Worm (Caenorhabditis elegans): ENCODE measurements around the gene srt-3.

The srt-3 gene

DNA sequence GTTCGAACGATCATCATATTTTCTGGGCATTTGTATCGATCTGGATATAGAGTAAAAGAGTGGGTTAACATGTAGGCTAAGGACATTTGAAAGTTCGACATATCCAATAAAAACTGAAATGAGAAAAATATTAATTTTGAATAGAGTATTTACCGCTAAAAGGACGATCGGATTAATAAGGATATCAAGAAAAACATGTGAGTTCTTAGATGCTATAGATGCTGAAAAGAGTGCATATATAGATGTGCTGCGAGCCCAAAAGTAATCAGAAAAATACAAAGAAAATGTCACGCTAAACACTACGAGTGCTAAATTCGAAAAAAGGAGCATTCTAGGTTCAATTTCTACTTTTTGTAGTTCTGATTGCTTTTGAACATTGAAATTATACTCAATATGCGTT is 17.6 kb downstream of the srt-3 start, which contains the start of gene srt-12:
srt-12 (minus strand) TSS at position 101 of the 400 bp plus-strand sequence.
- TF ChIP-seq tbx-2 (tag; optimal IDR thresholded peaks at IDR 0.05) (no peak), lsy-12 (tag; optimal IDR thresholded peaks at IDR 0.05) (no peak), eor-1 (tag; optimal IDR thresholded peaks at IDR 0.05) (no peak), nhr-28 (tag; optimal IDR thresholded peaks at IDR 0.05) (no peak), nhr-43 (tag; optimal IDR thresholded peaks at IDR 0.05; ENCODE audit: poor library complexity, severe bottlenecking) (no peak), jun-1 (tag; optimal IDR thresholded peaks at IDR 0.05) (no peak), ceh-9 (tag; optimal IDR thresholded peaks at IDR 0.05) (no peak), aly-2 (tag; optimal IDR thresholded peaks at IDR 0.05) (no peak), egl-27 (tag; optimal IDR thresholded peaks at IDR 0.05) (no peak), unc-62 (GFP tag; optimal IDR thresholded peaks at IDR 0.05) (no peak), nhr-23 (tag; optimal IDR thresholded peaks at IDR 0.05) (no peak), nhr-67 (tag; optimal IDR thresholded peaks at IDR 0.05) (no peak), elt-3 (tag; optimal IDR thresholded peaks at IDR 0.05) (no peak), zag-1 (tag; optimal IDR thresholded peaks at IDR 0.05) (no peak), fkh-2 (tag; optimal IDR thresholded peaks at IDR 0.05) (no peak), snpc-4 (tag; optimal IDR thresholded peaks at IDR 0.05) (no peak), lin-15B (tag; optimal IDR thresholded peaks at IDR 0.05) (no peak), mdl-1 (tag; optimal IDR thresholded peaks at IDR 0.05) (no peak)

DNA sequence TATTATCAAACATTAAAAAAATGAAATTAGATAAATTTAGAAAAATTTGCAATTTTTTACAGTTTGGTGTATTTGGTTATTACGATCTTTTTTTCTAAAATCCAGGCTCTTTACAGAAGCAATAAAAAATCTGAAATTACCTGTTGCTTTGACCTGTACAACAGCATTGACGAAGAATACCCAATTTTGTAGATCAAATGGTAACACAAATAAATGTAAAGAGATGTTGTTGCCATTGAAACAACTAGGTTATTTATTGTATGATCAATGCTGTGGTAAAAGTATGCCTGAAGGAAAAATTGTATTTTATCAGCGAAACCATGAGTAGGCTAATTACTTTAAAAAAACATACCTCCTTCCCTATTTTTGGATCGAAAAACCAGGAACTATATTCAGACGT is 18.4 kb downstream of the srt-3 start:
- TF ChIP-seq R02D3.7 (tag; optimal IDR thresholded peaks at IDR 0.05) (no peak), nhr-23 (tag; optimal IDR thresholded peaks at IDR 0.05) (no peak), nhr-67 (tag; optimal IDR thresholded peaks at IDR 0.05) (no peak), nhr-25 (tag; optimal IDR thresholded peaks at IDR 0.05) (no peak), daf-12 (tag; optimal IDR thresholded peaks at IDR 0.05) (no peak), mdl-1 (tag; optimal IDR thresholded peaks at IDR 0.05) (no peak), elt-2 (tag; optimal IDR thresholded peaks at IDR 0.05) (no peak), fos-1 (tag; optimal IDR thresholded peaks at IDR 0.05) (no peak), ceh-16 (tag; optimal IDR thresholded peaks at IDR 0.05) (no peak), unc-62 (GFP tag; optimal IDR thresholded peaks at IDR 0.05) (no peak), fkh-2 (tag; optimal IDR thresholded peaks at IDR 0.05) (no peak), ceh-9 (tag; optimal IDR thresholded peaks at IDR 0.05) (no peak), zag-1 (tag; optimal IDR thresholded peaks at IDR 0.05) (no peak), elt-3 (tag; optimal IDR thresholded peaks at IDR 0.05) (no peak), ceh-28 (tag; optimal IDR thresholded peaks at IDR 0.05) (no peak), fkh-10 (GFP tag; optimal IDR thresholded peaks at IDR 0.05) (no peak), ama-1 (optimal IDR thresholded peaks at IDR 0.05) (no peak), nhr-237 (tag; optimal IDR thresholded peaks at IDR 0.05) (no peak)

DNA sequence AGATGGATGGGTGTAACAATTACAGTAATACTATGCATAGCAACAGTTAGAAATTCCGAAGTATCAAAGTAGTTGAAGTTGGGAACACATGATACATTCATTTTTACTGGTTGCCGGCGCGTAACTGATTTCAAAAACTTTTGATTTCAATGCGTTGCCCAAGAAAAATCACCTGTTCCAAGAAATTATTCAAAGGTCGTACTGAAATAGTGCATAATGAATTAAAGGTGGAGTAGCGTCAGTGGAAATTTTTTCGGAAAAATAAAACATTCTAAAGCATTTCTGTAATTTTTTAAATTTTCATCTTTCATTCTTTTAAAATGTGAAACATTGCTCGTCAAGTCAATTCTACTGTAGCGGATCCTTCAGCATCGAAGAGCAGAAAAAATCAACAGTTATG is 19.7 kb downstream of the srt-3 start, which contains the start of gene srh-204:
srh-204 (minus strand) TSS at position 101 of the 400 bp plus-strand sequence.
- TF ChIP-seq lin-39 (tag; optimal IDR thresholded peaks at IDR 0.05) (no peak), unc-39 (tag; optimal IDR thresholded peaks at IDR 0.05) (no peak), nhr-237 (tag; optimal IDR thresholded peaks at IDR 0.05) (no peak), ztf-4 (tag; optimal IDR thresholded peaks at IDR 0.05) (no peak), elt-1 (tag; optimal IDR thresholded peaks at IDR 0.05) (no peak), nhr-76 (tag; optimal IDR thresholded peaks at IDR 0.05) (no peak)

DNA sequence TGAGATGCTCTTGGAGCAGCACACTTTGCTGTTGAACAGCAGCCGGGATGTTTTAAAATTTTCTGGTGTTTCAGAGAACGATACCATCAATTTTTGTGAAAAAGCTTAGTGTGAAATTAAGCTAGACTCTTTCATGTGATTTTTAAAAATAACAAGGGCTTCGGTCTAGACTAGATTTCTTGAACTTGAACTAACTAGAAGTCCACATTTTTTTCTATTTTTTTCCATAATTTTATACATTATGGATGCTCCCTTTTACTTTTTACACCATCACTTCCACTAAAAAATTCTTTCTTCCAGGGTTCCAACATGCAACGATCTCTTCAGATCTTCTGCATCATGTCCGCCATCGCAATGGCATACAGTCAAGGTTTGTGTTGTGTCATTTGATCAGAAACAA is 23.9 kb downstream of the srt-3 start, which contains the start of gene nlp-13:
nlp-13 (plus strand) TSS at position 301 of the 400 bp plus-strand sequence.
- TF ChIP-seq mdl-1 (tag; optimal IDR thresholded peaks at IDR 0.05) = no peak
- no peak for TF ChIP-seq nhr-76 (tag; optimal IDR thresholded peaks at IDR 0.05)
- TF ChIP-seq skn-1 (tag; optimal IDR thresholded peaks at IDR 0.05) = no peak
- TF ChIP-seq sea-2 (GFP tag; optimal IDR thresholded peaks at IDR 0.05) = no peak
- TF ChIP-seq ztf-11 (tag; optimal IDR thresholded peaks at IDR 0.05) = no peak

DNA sequence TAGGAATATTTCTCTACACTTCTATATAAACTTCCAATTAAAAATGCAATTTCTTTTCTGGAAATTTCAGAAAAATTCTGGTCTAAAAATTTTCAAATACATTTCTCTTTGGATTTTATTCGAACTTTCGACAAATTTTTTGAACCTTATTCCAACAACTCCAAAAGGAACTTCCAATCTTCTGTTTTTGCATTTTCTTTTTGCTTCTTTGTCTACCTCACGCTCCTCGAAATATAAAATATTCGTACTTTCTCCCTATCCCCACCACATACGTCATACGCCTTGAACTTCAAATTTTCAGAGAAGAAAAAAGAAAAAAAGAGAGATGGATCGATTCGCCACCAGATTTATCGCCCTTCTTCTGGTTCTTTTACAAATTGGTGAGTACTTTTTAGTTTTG is 40.6 kb downstream of the srt-3 start, which contains the start of gene nlp-9:
nlp-9 (plus strand) TSS at position 301 of the 400 bp plus-strand sequence.
- TF ChIP-seq nhr-76 (tag; optimal IDR thresholded peaks at IDR 0.05) (no peak), hmg-11 (tag; optimal IDR thresholded peaks at IDR 0.05) (no peak), R02D3.7 (tag; optimal IDR thresholded peaks at IDR 0.05) (no peak), nfya-1 (tag; optimal IDR thresholded peaks at IDR 0.05; ENCODE audit: insufficient read depth) (no peak), nhr-12 (tag; optimal IDR thresholded peaks at IDR 0.05) (no peak), lin-15B (tag; optimal IDR thresholded peaks at IDR 0.05) (no peak), elt-1 (tag; optimal IDR thresholded peaks at IDR 0.05) (no peak), aly-2 (tag; optimal IDR thresholded peaks at IDR 0.05) (no peak), nhr-77 (tag; optimal IDR thresholded peaks at IDR 0.05) (no peak), nhr-67 (tag; optimal IDR thresholded peaks at IDR 0.05) (no peak), lsy-12 (tag; optimal IDR thresholded peaks at IDR 0.05) (no peak)

Measured in whole organism, L3 larva.